Worm (Caenorhabditis elegans) whole organism, late embryonic: ENCODE data around the gene pst-1.

Source experiments
- ama-1 ChIP-seq: fragments of 150-350 bp; optimal IDR thresholded peaks from 2 replicates; lab custom pipeline; 2014
- ceh-48 ChIP-seq: sonication (generic microtip); optimal IDR thresholded peaks from 2 replicates; lab custom pipeline; 2016; ENCODE audit warnings: missing genetic modification characterization, inconsistent platforms, missing compliant biosample characterization
- dve-1 ChIP-seq: sonication (generic microtip); optimal IDR thresholded peaks from 2 replicates; lab custom pipeline; 2017; ENCODE audit warnings: antibody characterized with exemption, mild to moderate bottlenecking, missing genetic modification characterization, missing compliant biosample characterization
- elt-2 ChIP-seq: sonication (generic microtip); optimal IDR thresholded peaks from 2 replicates; lab custom pipeline; 2016; ENCODE audit warnings: missing genetic modification reagents, missing genetic modification characterization, missing compliant biosample characterization
- fkh-10 ChIP-seq: fragments of 150-350 bp; optimal IDR thresholded peaks from 2 replicates; lab custom pipeline; 2014; ENCODE audit warnings: missing biosample characterization, missing genetic modification reagents, missing genetic modification characterization
- nfya-1 ChIP-seq: sonication (generic microtip); optimal IDR thresholded peaks from 2 replicates; lab custom pipeline; 2017; ENCODE audit warnings: missing genetic modification characterization, mild to moderate bottlenecking, missing compliant biosample characterization, antibody characterized with exemption, moderate library complexity
- nhr-11 ChIP-seq: fragments of 150-350 bp; optimal IDR thresholded peaks from 2 replicates; lab custom pipeline; 2014; ENCODE audit warnings: missing biosample characterization, missing genetic modification characterization
- npax-4 ChIP-seq: sonication (generic microtip); optimal IDR thresholded peaks from 2 replicates; lab custom pipeline; 2016; ENCODE audit warnings: missing genetic modification characterization, missing compliant biosample characterization
- odd-2 ChIP-seq: sonication (generic microtip); optimal IDR thresholded peaks from 2 replicates; lab custom pipeline; 2017; ENCODE audit warnings: antibody characterized with exemption, mild to moderate bottlenecking, missing genetic modification characterization, missing compliant biosample characterization
- pqm-1 ChIP-seq: sonication (generic microtip); optimal IDR thresholded peaks from 2 replicates; lab custom pipeline; 2016; ENCODE audit warnings: missing genetic modification characterization, missing compliant biosample characterization
- tbx-7 ChIP-seq: sonication (generic microtip); optimal IDR thresholded peaks from 2 replicates; lab custom pipeline; 2016; ENCODE audit warnings: missing genotype, missing genetic modification characterization, missing compliant biosample characterization
- unc-3 ChIP-seq, 2 experiments: fragments of 200-800 bp in 1 of 2; sonication (Bioruptor generic) in 1 of 2; sonication (generic microtip) in 1 of 2; conservative IDR thresholded peaks in 1 of 2; optimal IDR thresholded peaks in 1 of 2; 2 replicates each; pipeline versions ENCODE4 v1.3.6 to Lab custom; 2016 to 2022; ENCODE audit warnings: missing compliant biosample characterization in 2 of 2, missing genetic modification characterization in 2 of 2, missing genetic modification reagents in 1 of 2
- unc-55 ChIP-seq: sonication (generic microtip); optimal IDR thresholded peaks from 2 replicates; lab custom pipeline; 2017; ENCODE audit warnings: missing biosample characterization, missing genetic modification reagents, missing genetic modification characterization

DNA sequence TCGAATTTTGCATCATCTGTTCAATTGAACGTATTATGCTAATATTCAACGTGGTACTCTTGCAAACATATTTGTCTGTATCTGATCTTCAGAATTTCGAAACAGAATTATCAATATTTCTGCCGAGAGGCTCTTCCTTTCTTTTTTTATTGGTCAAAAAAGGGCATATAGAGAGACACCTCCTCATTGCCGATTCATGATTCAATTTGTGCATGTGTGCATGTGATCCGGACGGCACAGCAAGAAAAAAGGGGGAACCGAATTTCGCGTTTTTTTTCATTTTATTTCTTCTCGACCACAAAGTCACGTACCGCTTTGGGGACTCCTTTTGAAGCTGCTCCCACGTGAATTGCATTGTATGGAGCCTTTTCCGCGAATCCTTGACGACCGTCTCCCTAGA is 18.2 kb downstream of the pst-1 start, which contains the start of gene mcp-1:
- TF ChIP-seq dve-1 (no peak), ceh-48 (tag; lab: Kevin White, UChicago) (no peak), tbx-7 (tag; lab: Kevin White, UChicago) (no peak), nhr-11 (tag; lab: Kevin White, UChicago) (no peak), odd-2 (tag; lab: Kevin White, UChicago) (no peak), fkh-10 (no peak), pqm-1 (tag; lab: Kevin White, UChicago) (no peak), elt-2 (tag; lab: Kevin White, UChicago) (no peak), ama-1 (no peak), nfya-1 (tag; lab: Kevin White, UChicago) (no peak), unc-55 (GFP tag; lab: Kevin White, UChicago) (no peak), unc-3 (GFP tag; conservative IDR thresholded peaks at IDR 0.05; lab: Robert Waterston, UW) (no peak), unc-3 (tag; optimal IDR thresholded peaks at IDR 0.05; lab: Kevin White, UChicago) (no peak), npax-4 (tag; lab: Kevin White, UChicago) (no peak)
